Fruit fly (Drosophila melanogaster): ENCODE results near the gene Tis11.

- TF ChIP-seq CG8478 (optimal IDR thresholded peaks at IDR 0.05) = no peak
- no peak for TF ChIP-seq CTCF (optimal IDR thresholded peaks at IDR 0.05)
Observed at dm6 chrX:12661435-12661949, 2.3 kb downstream of the Tis11 start.
